Worm (Caenorhabditis elegans): ENCODE results near the gene clec-124.

clec-124 gene

ce11 chrII:3267815-3268214 lies 18.3 kb downstream of the clec-124 start (continued):
- TF ChIP-seq vab-7 (GFP tag; IDR thresholded peaks at IDR 0.05) (peak; percentile 57; the same call in 1 of the 2 replicates), snpc-4 (tag; optimal IDR thresholded peaks at IDR 0.05) (no peak), nhr-102 (tag; optimal IDR thresholded peaks at IDR 0.05) (no peak), duxl-1 (tag; optimal IDR thresholded peaks at IDR 0.05; ENCODE audit: poor library complexity) (peak; percentile 61), aha-1 (tag) (no peak), lim-7 (GFP tag; IDR thresholded peaks at IDR 0.05) (peak; percentile 70), T20F7.1 (GFP tag; optimal IDR thresholded peaks at IDR 0.05) (no peak), egl-43 (GFP tag; IDR thresholded peaks at IDR 0.05) (0 out of 2 replicates have a peak, but pooled peaks have one; percentile 61), dmd-6 (GFP tag; IDR thresholded peaks at IDR 0.05) (peak; percentile 28; the same call in 1 of the 2 replicates)

- TF ChIP-seq hlh-30 (tag; optimal IDR thresholded peaks at IDR 0.05; ENCODE audit: insufficient read depth) (peak; percentile 39), daf-19 (GFP tag; conservative IDR thresholded peaks at IDR 0.05) (no peak), arid-1 (GFP tag; conservative IDR thresholded peaks at IDR 0.05) (no peak)
Measured at ce11 chrII:3270598-3270997, 21.1 kb downstream of the clec-124 start.

- TF ChIP-seq aha-1 (tag) (peak; percentile 58), spr-3 (GFP tag; optimal IDR thresholded peaks at IDR 0.05) (no peak), egl-43 (GFP tag; IDR thresholded peaks at IDR 0.05) (no peak), daf-8 (GFP tag; IDR thresholded peaks at IDR 0.05) (no peak), nhr-28 (tag; optimal IDR thresholded peaks at IDR 0.05) (no peak), set-16 (GFP tag; IDR thresholded peaks at IDR 0.05) (peak; percentile 45; the same call in 1 of the 2 replicates), tra-1 (GFP tag; IDR thresholded peaks at IDR 0.05) (no peak)
Measured at ce11 chrII:3274923-3275322, 25.4 kb downstream of the clec-124 start, which contains the start of gene F02E11.3. F02E11.3 (minus strand) TSS chrII:3275023.

ce11 chrII:3277686-3278085 lies 28.2 kb downstream of the clec-124 start, which contains the start of gene F02E11.4:
F02E11.4 (minus strand) TSS chrII:3277786.
- 0 out of 2 replicates have a peak, but pooled peaks have one; percentile 34 for TF ChIP-seq arid-1 (GFP tag; conservative IDR thresholded peaks at IDR 0.05)
- no peak for TF ChIP-seq dmd-6 (GFP tag; IDR thresholded peaks at IDR 0.05)
- no peak for TF ChIP-seq daf-19 (GFP tag; conservative IDR thresholded peaks at IDR 0.05)
- peak in 1 of 2 experiments; percentile 6 for TF ChIP-seq unc-62 (GFP tag; optimal IDR thresholded peaks at IDR 0.05 in 1 of 2)
- no peak for TF ChIP-seq unc-62 (tag; optimal IDR thresholded peaks at IDR 0.05)
- peak; percentile 59 for TF ChIP-seq aha-1 (tag)

- TF ChIP-seq cey-2 (tag; optimal IDR thresholded peaks at IDR 0.05; ENCODE audit: borderline replicate concordance, insufficient read depth): no peak
- peak in 1 of 2 experiments; percentile 62 for TF ChIP-seq unc-62 (GFP tag; optimal IDR thresholded peaks at IDR 0.05 in 1 of 2)
- TF ChIP-seq unc-62 (tag; optimal IDR thresholded peaks at IDR 0.05): no peak
Measured at ce11 chrII:3278634-3279033, 29.1 kb downstream of the clec-124 start, which contains the start of gene wht-4. wht-4 (plus strand) TSS chrII:3278934.

ce11 chrII:3282353-3282752 lies 32.8 kb downstream of the clec-124 start, which contains the start of gene nep-13:
nep-13 (plus strand) TSS chrII:3282653.
- TF ChIP-seq nhr-76 (tag; optimal IDR thresholded peaks at IDR 0.05) (no peak), mxl-3 (GFP tag; optimal IDR thresholded peaks at IDR 0.05) (no peak), arid-1 (GFP tag; conservative IDR thresholded peaks at IDR 0.05) (no peak), mdl-1 (tag; optimal IDR thresholded peaks at IDR 0.05) (no peak), mes-2 (tag; optimal IDR thresholded peaks at IDR 0.05; ENCODE audit: poor library complexity, severe bottlenecking) (no peak), ZK337.2 (GFP tag; IDR thresholded peaks at IDR 0.05) (no peak), zip-11 (GFP tag; IDR thresholded peaks at IDR 0.05) (no peak), Y5F2A.4 (GFP tag; optimal IDR thresholded peaks at IDR 0.05) (no peak), egl-43 (GFP tag; IDR thresholded peaks at IDR 0.05) (no peak), cey-2 (tag; optimal IDR thresholded peaks at IDR 0.05; ENCODE audit: borderline replicate concordance, insufficient read depth) (no peak), hlh-11 (tag; optimal IDR thresholded peaks at IDR 0.05) (no peak), ZK546.5 (tag; optimal IDR thresholded peaks at IDR 0.05) (no peak), F49E8.2 (tag; optimal IDR thresholded peaks at IDR 0.05; ENCODE audit: borderline replicate concordance) (no peak), dve-1 (tag; optimal IDR thresholded peaks at IDR 0.05; ENCODE audit: insufficient read depth) (no peak), hmg-1.1 (GFP tag; IDR thresholded peaks at IDR 0.05) (no peak)

Data from whole organism, L4 larva.